Worm (Caenorhabditis elegans) whole organism, L1 larva: ENCODE data around the gene alh-6.

Experiments
- alr-1 ChIP-seq: fragments of 200-800 bp; sonication (Bioruptor generic); optimal IDR thresholded peaks from 2 replicates; lab custom pipeline; 2018; ENCODE audit warnings: borderline replicate concordance, mild to moderate bottlenecking, missing genetic modification characterization, missing compliant biosample characterization
- ama-1 ChIP-seq: fragments of 150-350 bp; optimal IDR thresholded peaks from 2 replicates; lab custom pipeline; 2014
- ceh-82 ChIP-seq, 3 experiments: fragments of 150-350 bp in 1 of 3; sonication (generic microtip) in 2 of 3; optimal IDR thresholded peaks; 2 replicates each; lab custom pipeline; 2014 to 2017; ENCODE audit warnings: missing biosample characterization in 3 of 3, missing genetic modification characterization in 3 of 3
- ceh-88 ChIP-seq: fragments of 200-800 bp; sonication (Bioruptor generic); IDR thresholded peaks from 2 replicates; pipeline ENCODE4 v1.3.6; 2022; ENCODE audit warnings: missing genetic modification characterization, missing compliant biosample characterization
- ces-1 ChIP-seq: fragments of 150-350 bp; optimal IDR thresholded peaks from 2 replicates; lab custom pipeline; 2014; ENCODE audit warnings: missing biosample characterization, missing genetic modification reagents, missing genetic modification characterization
- dpl-1 ChIP-seq, 3 experiments: fragments of 150-350 bp in 2 of 3; sonication (generic microtip) in 1 of 3; optimal IDR thresholded peaks; 2 replicates each; lab custom pipeline; 2014 to 2017; ENCODE audit warnings: missing biosample characterization in 3 of 3, missing genetic modification characterization in 3 of 3, missing genetic modification reagents in 3 of 3
- dsc-1 ChIP-seq: sonication (generic microtip); optimal IDR thresholded peaks from 2 replicates; lab custom pipeline; 2016; ENCODE audit warnings: mild to moderate bottlenecking, missing genetic modification characterization, missing compliant biosample characterization
- efl-1 ChIP-seq, 4 experiments: fragments of 150-350 bp; optimal IDR thresholded peaks in 3 of 4; peaks in 1 of 4; 1 replicate in 1 of 4; 2 replicates in 3 of 4; lab custom pipeline; 2014; ENCODE audit warnings: missing biosample characterization in 2 of 4, missing genetic modification characterization in 2 of 4, missing genetic modification reagents in 2 of 4
- egl-27 ChIP-seq, 2 experiments: fragments of 150-350 bp in 1 of 2; sonication (generic microtip); optimal IDR thresholded peaks; 3 replicates each; lab custom pipeline; 2017 to 2018; ENCODE audit warnings: missing biosample characterization in 2 of 2, missing genetic modification characterization in 2 of 2, missing genetic modification reagents in 2 of 2
- fkh-8 ChIP-seq: sonication (generic microtip); optimal IDR thresholded peaks from 2 replicates; lab custom pipeline; 2016; ENCODE audit warnings: mild to moderate bottlenecking, missing genetic modification characterization, missing compliant biosample characterization
- grh-1 ChIP-seq: fragments of 200-800 bp; sonication (Bioruptor generic); IDR thresholded peaks from 2 replicates; pipeline ENCODE4 v1.3.6; 2022; ENCODE audit warnings: missing genetic modification reagents, missing genetic modification characterization, missing compliant biosample characterization
- hlh-17 ChIP-seq: fragments of 200-800 bp; sonication (Bioruptor generic); optimal IDR thresholded peaks from 2 replicates; lab custom pipeline; 2018; ENCODE audit warnings: missing genetic modification characterization, mild to moderate bottlenecking, missing compliant biosample characterization, moderate library complexity, borderline replicate concordance
- hlh-4 ChIP-seq: sonication (generic microtip); optimal IDR thresholded peaks from 2 replicates; lab custom pipeline; 2016; ENCODE audit warnings: mild to moderate bottlenecking, missing genetic modification characterization, missing compliant biosample characterization
- irx-1 ChIP-seq: sonication (generic microtip); optimal IDR thresholded peaks from 2 replicates; lab custom pipeline; 2016; ENCODE audit warnings: missing genetic modification characterization, missing compliant biosample characterization
- lin-13 ChIP-seq: fragments of 150-350 bp; optimal IDR thresholded peaks from 2 replicates; lab custom pipeline; 2014; ENCODE audit warnings: missing biosample characterization, missing genetic modification reagents, missing genetic modification characterization
- lin-14 ChIP-seq: fragments of 200-800 bp; sonication (Bioruptor generic); optimal IDR thresholded peaks from 2 replicates; lab custom pipeline; 2018; ENCODE audit warnings: mild to moderate bottlenecking, missing genetic modification characterization, moderate library complexity, missing compliant biosample characterization
- lin-15B ChIP-seq: fragments of 150-350 bp; sonication (generic microtip); optimal IDR thresholded peaks from 3 replicates; lab custom pipeline; 2014; ENCODE audit warnings: missing biosample characterization, missing genetic modification characterization
- lin-39 ChIP-seq: fragments of 150-350 bp; optimal IDR thresholded peaks from 2 replicates; lab custom pipeline; 2014; ENCODE audit warnings: missing biosample characterization, missing genetic modification reagents, missing genetic modification characterization
- lsy-2 ChIP-seq, 2 experiments: fragments of 150-350 bp; optimal IDR thresholded peaks; 2 replicates each; lab custom pipeline; 2014; ENCODE audit warnings: missing biosample characterization in 2 of 2, missing genetic modification characterization in 2 of 2
- mep-1 ChIP-seq: fragments of 150-350 bp; optimal IDR thresholded peaks from 2 replicates; lab custom pipeline; 2014; ENCODE audit warnings: missing biosample characterization, missing genetic modification characterization
- nhr-11 ChIP-seq: fragments of 150-350 bp; optimal IDR thresholded peaks from 2 replicates; lab custom pipeline; 2014; ENCODE audit warnings: missing biosample characterization, missing genetic modification characterization
- nhr-237 ChIP-seq: fragments of 150-350 bp; optimal IDR thresholded peaks from 2 replicates; lab custom pipeline; 2014; ENCODE audit warnings: missing biosample characterization, missing genetic modification characterization
- nhr-71 ChIP-seq: sonication (generic microtip); optimal IDR thresholded peaks from 2 replicates; lab custom pipeline; 2016; ENCODE audit warnings: mild to moderate bottlenecking, missing genetic modification characterization, moderate library complexity, missing compliant biosample characterization
- nhr-90 ChIP-seq: sonication (generic microtip); optimal IDR thresholded peaks from 2 replicates; lab custom pipeline; 2016; ENCODE audit warnings: mild to moderate bottlenecking, missing genetic modification characterization, missing compliant biosample characterization; ENCODE audit not compliant: poor library complexity
- pag-3 ChIP-seq: sonication (generic microtip); optimal IDR thresholded peaks from 2 replicates; lab custom pipeline; 2017; ENCODE audit warnings: missing genetic modification characterization, mild to moderate bottlenecking, missing compliant biosample characterization, antibody characterized with exemption, borderline replicate concordance; ENCODE audit not compliant: insufficient read depth
- skn-1 ChIP-seq: fragments of 150-350 bp; optimal IDR thresholded peaks from 2 replicates; lab custom pipeline; 2014; ENCODE audit warnings: missing biosample characterization, missing genetic modification characterization
- sox-4 ChIP-seq: sonication (generic microtip); optimal IDR thresholded peaks from 2 replicates; lab custom pipeline; 2016; ENCODE audit warnings: missing genetic modification characterization, missing compliant biosample characterization
- swsn-7 ChIP-seq: sonication (generic microtip); optimal IDR thresholded peaks from 2 replicates; lab custom pipeline; 2016; ENCODE audit warnings: missing genetic modification characterization, missing compliant biosample characterization
- unc-86 ChIP-seq: sonication (generic microtip); optimal IDR thresholded peaks from 2 replicates; lab custom pipeline; 2016; ENCODE audit warnings: missing genetic modification characterization, missing compliant biosample characterization
- zag-1 ChIP-seq: fragments of 150-350 bp; optimal IDR thresholded peaks from 2 replicates; lab custom pipeline; 2014; ENCODE audit warnings: missing biosample characterization, missing genetic modification characterization
- zip-4 ChIP-seq: fragments of 200-800 bp; sonication (Bioruptor generic); optimal IDR thresholded peaks from 2 replicates; lab custom pipeline; 2018; ENCODE audit warnings: mild to moderate bottlenecking, missing genetic modification characterization, moderate library complexity, missing compliant biosample characterization
- ztf-4 ChIP-seq: fragments of 150-350 bp; optimal IDR thresholded peaks from 2 replicates; lab custom pipeline; 2014; ENCODE audit warnings: missing biosample characterization, missing genetic modification characterization

The alh-6 gene

ce11 chrII:1344524-1345119 is 34.7 kb upstream of the alh-6 start:
- peak; percentile 67 for TF ChIP-seq zip-4 (GFP tag; lab: Kevin White, UChicago)
- peak; percentile 20 for TF ChIP-seq zag-1
- no peak for TF ChIP-seq egl-27 (tag; optimal IDR thresholded peaks at IDR 0.05; lab: Kevin White, UChicago)
- no peak for TF ChIP-seq hlh-4 (tag; lab: Kevin White, UChicago)
- peak; percentile 49 for TF ChIP-seq lin-14 (GFP tag; lab: Kevin White, UChicago)
- TF ChIP-seq efl-1 (optimal IDR thresholded peaks at IDR 0.05; lab: Kevin White, UChicago): no peak
- peak in 1 of 2 experiments; percentile 2 for TF ChIP-seq efl-1 (GFP tag; optimal IDR thresholded peaks at IDR 0.05 in 1 of 2; lab: Kevin White, UChicago)
- TF ChIP-seq dpl-1 (GFP tag; optimal IDR thresholded peaks at IDR 0.05; lab: Kevin White, UChicago): peak in 1 of 3 experiments; percentile 11
- TF ChIP-seq lsy-2 (tag; optimal IDR thresholded peaks at IDR 0.05; lab: Kevin White, UChicago): peak in 1 of 2 experiments; percentile 6
- TF ChIP-seq lin-39 (tag; lab: Kevin White, UChicago): no peak
- TF ChIP-seq, all 84 proteins: peak for 6

- TF ChIP-seq lin-14 (GFP tag; lab: Kevin White, UChicago) (peak; percentile 32), pag-3 (tag; lab: Kevin White, UChicago) (no peak), hlh-4 (tag; lab: Kevin White, UChicago) (no peak), skn-1 (no peak)
Measured at ce11 chrII:1343748-1344147, 33.8 kb upstream of the alh-6 start.

- TF ChIP-seq pag-3 (tag; lab: Kevin White, UChicago): no peak
- peak in 1 of 3 experiments; percentile 17 for TF ChIP-seq ceh-82 (tag; optimal IDR thresholded peaks at IDR 0.05; lab: Kevin White, UChicago)
- TF ChIP-seq nhr-11 (tag; lab: Kevin White, UChicago): no peak
- peak; percentile 13 for TF ChIP-seq swsn-7 (tag; lab: Kevin White, UChicago)
- TF ChIP-seq fkh-8 (tag; lab: Kevin White, UChicago): no peak
- TF ChIP-seq efl-1 (optimal IDR thresholded peaks at IDR 0.05; lab: Kevin White, UChicago): no peak
- peak in 1 of 2 experiments; percentile 38 for TF ChIP-seq efl-1 (GFP tag; optimal IDR thresholded peaks at IDR 0.05 in 1 of 2; lab: Kevin White, UChicago)
- peak; percentile 86 for TF ChIP-seq lin-14 (GFP tag; lab: Kevin White, UChicago)
- peak; percentile 90 for TF ChIP-seq ces-1 (GFP tag; lab: Kevin White, UChicago)
- peak; percentile 49 for TF ChIP-seq nhr-71
- TF ChIP-seq ztf-4: no peak
- TF ChIP-seq mep-1 (tag; lab: Kevin White, UChicago): no peak
Measured at ce11 chrII:1341416-1341815, 31.5 kb upstream of the alh-6 start.

ce11 chrII:1340049-1340448 is 30.1 kb upstream of the alh-6 start:
- TF ChIP-seq alr-1 (tag; lab: Kevin White, UChicago) (no peak), ceh-82 (tag; optimal IDR thresholded peaks at IDR 0.05; lab: Kevin White, UChicago) (no peak), sox-4 (tag; lab: Kevin White, UChicago) (no peak), nhr-90 (tag; lab: Kevin White, UChicago) (no peak), lin-15B (tag; lab: Kevin White, UChicago) (no peak), nhr-237 (tag; lab: Kevin White, UChicago) (no peak), nhr-11 (tag; lab: Kevin White, UChicago) (no peak), grh-1 (no peak), fkh-8 (tag; lab: Kevin White, UChicago) (no peak), lin-14 (GFP tag; lab: Kevin White, UChicago) (no peak), unc-86 (tag; lab: Kevin White, UChicago) (no peak), ceh-88 (no peak), hlh-17 (GFP tag; lab: Kevin White, UChicago) (no peak), ama-1 (lab: Kevin White, UChicago) (no peak), lin-13 (GFP tag; lab: Kevin White, UChicago) (no peak), mep-1 (tag; lab: Kevin White, UChicago) (no peak), dsc-1 (tag; lab: Kevin White, UChicago) (no peak), irx-1 (tag; lab: Kevin White, UChicago) (no peak)
